Fruit fly (Drosophila melanogaster) Kc167 (cell line): Measurements from ENCODE around the gene CG13670.

Experiments used
- Myc ChIP-seq: fragments of >200 bp; optimal IDR thresholded peaks from 2 replicates; lab custom pipeline; 2017; ENCODE audit warnings: missing external identifiers
- Sin3A ChIP-seq: fragments of >200 bp; optimal IDR thresholded peaks from 2 replicates; lab custom pipeline; 2018; ENCODE audit warnings: missing external identifiers
- h ChIP-seq: fragments of >200 bp; optimal IDR thresholded peaks from 3 replicates; lab custom pipeline; 2018; ENCODE audit warnings: missing external identifiers

- TF ChIP-seq Myc (lab: Kevin White, UChicago) (no peak), h (no peak), Sin3A (lab: Kevin White, UChicago) (no peak)
These were observed 39.6 kb downstream of the CG13670 start for dm6 chr3L:8360063-8360642.
